Fruit fly (Drosophila melanogaster) whole organism, wandering third instar larva: ENCODE data around the gene CG6432.

Experiments
- Abd-B ChIP-seq: fragments of >200 bp; optimal IDR thresholded peaks from 2 replicates; lab custom pipeline; 2017; ENCODE audit warnings: missing biosample characterization, missing genetic modification characterization
- CG32264 ChIP-seq: fragments of 200-800 bp; sonication (Bioruptor generic); optimal IDR thresholded peaks from 2 replicates; lab custom pipeline; 2016; ENCODE audit warnings: missing biosample characterization, missing genetic modification characterization
- CG9705 ChIP-seq: fragments of 200-800 bp; sonication (Bioruptor generic); optimal IDR thresholded peaks from 2 replicates; lab custom pipeline; 2018; ENCODE audit warnings: missing biosample characterization, mild to moderate bottlenecking, missing genetic modification characterization
- CrebA ChIP-seq: fragments of 200-800 bp; sonication (Bioruptor generic); optimal IDR thresholded peaks from 2 replicates; lab custom pipeline; 2016; ENCODE audit warnings: missing biosample characterization, mild to moderate bottlenecking, missing genetic modification characterization, borderline replicate concordance
- Dfd ChIP-seq: fragments of >200 bp; optimal IDR thresholded peaks from 2 replicates; lab custom pipeline; 2017; ENCODE audit warnings: missing biosample characterization, missing genetic modification characterization
- Dif ChIP-seq: fragments of 200-275, 200-300 bp; sonication (Bioruptor generic); optimal IDR thresholded peaks from 2 replicates; lab custom pipeline; 2018; ENCODE audit warnings: missing biosample characterization, missing genetic modification characterization; ENCODE audit not compliant: partially characterized antibody
- GATAd ChIP-seq: sonication (Bioruptor generic); optimal IDR thresholded peaks from 2 replicates; lab custom pipeline; 2016; ENCODE audit warnings: missing biosample characterization, missing genetic modification characterization
- Hnf4 ChIP-seq: fragments of 200-800 bp; sonication (Bioruptor generic); optimal IDR thresholded peaks from 2 replicates; lab custom pipeline; 2016; ENCODE audit warnings: missing biosample characterization, mild to moderate bottlenecking, missing genetic modification characterization
- Hr78 ChIP-seq: fragments of >200 bp; optimal IDR thresholded peaks from 2 replicates; lab custom pipeline; 2017; ENCODE audit warnings: missing biosample characterization, missing genetic modification characterization
- Hr83 ChIP-seq: fragments of 200-300 bp; sonication (Bioruptor generic); optimal IDR thresholded peaks from 2 replicates; lab custom pipeline; 2016; ENCODE audit warnings: missing biosample characterization, mild to moderate bottlenecking, missing genetic modification characterization, moderate library complexity; ENCODE audit not compliant: poor library complexity, severe bottlenecking
- Mio ChIP-seq: sonication (Bioruptor generic); optimal IDR thresholded peaks from 2 replicates; lab custom pipeline; 2016; ENCODE audit warnings: missing biosample characterization, missing genetic modification characterization
- Myc ChIP-seq: fragments of >200 bp; optimal IDR thresholded peaks from 2 replicates; lab custom pipeline; 2017
- N ChIP-seq: fragments of >200 bp; optimal IDR thresholded peaks from 2 replicates; lab custom pipeline; 2018; ENCODE audit warnings: missing biosample characterization, missing external identifiers, missing genetic modification characterization
- OdsH ChIP-seq: fragments of 200-800 bp; sonication (Bioruptor generic); optimal IDR thresholded peaks from 2 replicates; lab custom pipeline; 2016; ENCODE audit warnings: missing biosample characterization, mild to moderate bottlenecking, missing genetic modification characterization
- Rel ChIP-seq, 2 experiments: fragments of 200-800 bp; sonication (Bioruptor generic) in 1 of 2; optimal IDR thresholded peaks; 2 replicates in 1 of 2; 3 replicates in 1 of 2; lab custom pipeline; 2016 to 2019; ENCODE audit warnings: mild to moderate bottlenecking in 2 of 2, missing biosample characterization in 2 of 2, missing genetic modification characterization in 2 of 2, moderate library complexity in 1 of 2
- Sp1 ChIP-seq: fragments of 200-800 bp; sonication (Bioruptor generic); optimal IDR thresholded peaks from 3 replicates; lab custom pipeline; 2019; ENCODE audit warnings: missing biosample characterization, mild to moderate bottlenecking, missing genetic modification characterization, moderate library complexity
- Vsx2 ChIP-seq: fragments of 200-300, 225-300 bp; sonication (Bioruptor generic); optimal IDR thresholded peaks from 2 replicates; lab custom pipeline; 2018; ENCODE audit warnings: missing biosample characterization, missing genetic modification characterization; ENCODE audit not compliant: partially characterized antibody
- br ChIP-seq: fragments of 200-800 bp; sonication (Bioruptor generic); optimal IDR thresholded peaks from 2 replicates; lab custom pipeline; 2016; ENCODE audit warnings: missing biosample characterization, missing genetic modification characterization
- dl ChIP-seq, 2 experiments: fragments of 175-275, 200-275 bp in 1 of 2; fragments of 200-275 bp in 1 of 2; sonication (Bioruptor generic); optimal IDR thresholded peaks; lab custom pipeline; 2018; ENCODE audit warnings: mild to moderate bottlenecking in 2 of 2, missing biosample characterization in 2 of 2, missing genetic modification characterization in 2 of 2, moderate library complexity in 2 of 2; ENCODE audit not compliant: partially characterized antibody in 2 of 2, insufficient read depth in 1 of 2
- dmrt93B ChIP-seq: fragments of 200-800 bp; sonication (Bioruptor generic); optimal IDR thresholded peaks from 2 replicates; lab custom pipeline; 2018; ENCODE audit warnings: missing biosample characterization, mild to moderate bottlenecking, missing genetic modification characterization
- dsf ChIP-seq: sonication (Bioruptor generic); optimal IDR thresholded peaks from 2 replicates; lab custom pipeline; 2016; ENCODE audit warnings: missing biosample characterization, missing genetic modification characterization, borderline replicate concordance
- ey ChIP-seq: fragments of 200-800 bp; sonication (Bioruptor generic); optimal IDR thresholded peaks from 2 replicates; lab custom pipeline; 2016; ENCODE audit warnings: missing biosample characterization, missing genetic modification characterization
- foxo ChIP-seq, 2 experiments: fragments of 200-800 bp; sonication (Bioruptor generic); optimal IDR thresholded peaks; 2 replicates in 1 of 2; 3 replicates in 1 of 2; lab custom pipeline; 2016 to 2017; ENCODE audit warnings: missing biosample characterization in 2 of 2, missing genetic modification characterization in 2 of 2
- fru ChIP-seq: fragments of 200-800 bp; sonication (Bioruptor generic); optimal IDR thresholded peaks from 3 replicates; lab custom pipeline; 2016; ENCODE audit warnings: missing biosample characterization, mild to moderate bottlenecking, missing genetic modification characterization
- h ChIP-seq: fragments of 200-800 bp; sonication (Bioruptor generic); optimal IDR thresholded peaks from 3 replicates; lab custom pipeline; 2016; ENCODE audit warnings: missing biosample characterization, mild to moderate bottlenecking, missing genetic modification characterization
- jim ChIP-seq: fragments of 175-275, 200-325 bp; sonication (Bioruptor generic); optimal IDR thresholded peaks from 2 replicates; lab custom pipeline; 2016; ENCODE audit warnings: missing biosample characterization, mild to moderate bottlenecking, missing genetic modification characterization
- lola ChIP-seq: fragments of >200 bp; optimal IDR thresholded peaks from 2 replicates; lab custom pipeline; 2017; ENCODE audit warnings: missing biosample characterization, missing genetic modification characterization
- pan ChIP-seq: fragments of >200 bp; optimal IDR thresholded peaks from 2 replicates; lab custom pipeline; 2017
- psq ChIP-seq: fragments of 200-800 bp; sonication (Bioruptor generic); optimal IDR thresholded peaks from 3 replicates; lab custom pipeline; 2017; ENCODE audit warnings: missing biosample characterization, mild to moderate bottlenecking, missing genetic modification characterization, moderate library complexity
- rgr ChIP-seq: fragments of 200-800 bp; sonication (Bioruptor generic); optimal IDR thresholded peaks from 3 replicates; lab custom pipeline; 2016; ENCODE audit warnings: missing biosample characterization, mild to moderate bottlenecking, missing genetic modification characterization
- sage ChIP-seq: fragments of 200-800 bp; sonication (Bioruptor generic); optimal IDR thresholded peaks from 2 replicates; lab custom pipeline; 2016; ENCODE audit warnings: missing biosample characterization, mild to moderate bottlenecking, missing genetic modification characterization
- sv ChIP-seq: fragments of 200-800 bp; sonication (Bioruptor generic); optimal IDR thresholded peaks from 3 replicates; lab custom pipeline; 2016; ENCODE audit warnings: missing biosample characterization, missing genetic modification characterization
- tai ChIP-seq: sonication (Bioruptor generic); optimal IDR thresholded peaks from 2 replicates; lab custom pipeline; 2016; ENCODE audit warnings: missing biosample characterization, missing genetic modification characterization
- usp ChIP-seq: fragments of >200 bp; optimal IDR thresholded peaks from 2 replicates; lab custom pipeline; 2017; ENCODE audit warnings: missing biosample characterization, missing genetic modification characterization
- woc ChIP-seq: sonication (Bioruptor generic); optimal IDR thresholded peaks from 2 replicates; lab custom pipeline; 2016; ENCODE audit warnings: missing biosample characterization, mild to moderate bottlenecking, missing genetic modification characterization

CG6432 gene

DNA sequence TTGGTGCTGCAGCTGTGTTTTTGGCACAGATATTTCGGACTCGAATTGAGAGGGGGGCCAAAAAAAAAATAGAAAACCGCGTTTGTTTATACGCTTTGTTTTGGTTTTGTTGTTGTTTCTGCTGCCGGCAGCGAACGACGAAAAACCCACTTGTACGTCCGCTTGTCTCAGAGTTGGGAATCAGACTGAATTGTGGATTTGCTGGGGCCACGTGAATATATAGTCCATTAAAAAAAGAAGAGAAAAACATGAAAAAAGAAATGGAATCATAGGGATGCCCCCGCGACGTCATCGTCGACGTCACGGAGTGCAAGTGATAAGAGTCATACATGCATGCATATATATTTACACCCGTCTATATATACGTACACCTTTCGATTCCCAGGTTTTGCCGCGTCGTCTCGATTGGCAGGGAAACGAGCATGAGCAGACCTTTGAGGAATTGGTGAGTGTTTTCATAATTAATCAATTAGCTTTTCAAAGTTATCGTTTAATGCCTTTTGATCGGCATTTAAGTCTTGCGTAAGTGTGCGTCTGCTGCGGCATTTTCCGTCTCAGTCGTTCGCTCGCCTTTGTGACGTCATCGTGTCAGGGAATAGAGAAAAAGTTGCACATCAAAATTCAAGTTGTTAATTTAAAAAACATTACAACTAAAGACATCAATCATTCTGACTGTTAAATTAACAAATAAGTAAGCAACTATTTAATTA is 16.9 kb upstream of the CG6432 start:
- TF ChIP-seq Myc (no peak), Rel (GFP tag; optimal IDR thresholded peaks at IDR 0.05; lab: Kevin White, UChicago) (no peak), Rel (tag; optimal IDR thresholded peaks at IDR 0.05; lab: Kevin White, UChicago) (peak; percentile 87)

- TF ChIP-seq CrebA (GFP tag; lab: Kevin White, UChicago) (no peak), Vsx2 (peak; percentile 96)
These were observed 16.4 kb upstream of the CG6432 start for dm6 chr3R:24320342-24320711.

DNA sequence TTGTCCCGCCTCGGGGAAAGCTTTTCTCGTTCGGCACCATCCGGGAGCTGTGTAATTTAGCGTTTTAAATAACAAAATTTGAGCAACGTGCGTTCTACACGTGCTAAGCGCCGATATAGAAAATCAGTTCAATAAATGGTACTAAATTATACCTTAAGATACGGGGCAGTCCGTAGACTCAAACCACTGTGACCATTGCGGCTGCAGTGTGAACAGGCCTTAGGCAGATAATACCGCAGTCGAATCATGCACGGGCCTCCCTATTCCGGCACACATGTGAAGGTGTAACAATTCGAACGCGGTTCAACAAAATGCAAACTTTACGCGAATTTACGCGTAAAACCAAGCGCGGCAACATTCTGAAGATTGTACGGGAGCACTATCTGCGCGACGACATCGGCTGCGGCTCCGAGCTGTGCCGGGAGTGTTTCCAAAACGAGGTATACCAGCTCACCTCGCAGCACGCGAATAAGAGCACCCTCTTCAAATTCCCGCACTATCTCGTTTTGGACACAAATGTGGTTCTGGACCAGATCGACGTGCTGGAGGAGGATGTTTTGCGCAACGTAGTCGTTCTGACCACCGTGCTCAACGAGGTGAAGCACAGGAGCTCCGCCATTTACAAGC is 3.4 kb upstream of the CG6432 start, which contains the start of the genes Rrp5 and Dis3:
Gene Rrp5 (minus strand): TSS at position 135 of the 627 bp plus-strand sequence.
Gene Dis3 (plus strand): TSS at position 252 of the 627 bp plus-strand sequence.
- no peak for TF ChIP-seq foxo (GFP tag; optimal IDR thresholded peaks at IDR 0.05; lab: Kevin White, UChicago)
- TF ChIP-seq Dfd: no peak
- no peak for TF ChIP-seq ey (GFP tag; lab: Kevin White, UChicago)
- TF ChIP-seq CG9705 (GFP tag; lab: Kevin White, UChicago): no peak
- TF ChIP-seq dl (GFP tag; optimal IDR thresholded peaks at IDR 0.05; lab: Kevin White, UChicago; ENCODE audit: insufficient read depth in 1 of 2, partially characterized antibody in 2 of 2): peak in 1 of 2 experiments; percentile 16
- peak; percentile 97 for TF ChIP-seq Dif
- no peak for TF ChIP-seq h
- no peak for TF ChIP-seq fru (GFP tag; lab: Kevin White, UChicago)
- TF ChIP-seq OdsH (GFP tag; lab: Kevin White, UChicago): no peak
- no peak for TF ChIP-seq Hr83 (GFP tag; lab: Kevin White, UChicago)
- no peak for TF ChIP-seq CG32264 (GFP tag; lab: Kevin White, UChicago)
- TF ChIP-seq Myc: peak; percentile 68
- no peak for TF ChIP-seq tai
- no peak for TF ChIP-seq lola (GFP tag; lab: Kevin White, UChicago)
- no peak for TF ChIP-seq dmrt93B (GFP tag; lab: Kevin White, UChicago)
- TF ChIP-seq Vsx2: peak; percentile 99

DNA sequence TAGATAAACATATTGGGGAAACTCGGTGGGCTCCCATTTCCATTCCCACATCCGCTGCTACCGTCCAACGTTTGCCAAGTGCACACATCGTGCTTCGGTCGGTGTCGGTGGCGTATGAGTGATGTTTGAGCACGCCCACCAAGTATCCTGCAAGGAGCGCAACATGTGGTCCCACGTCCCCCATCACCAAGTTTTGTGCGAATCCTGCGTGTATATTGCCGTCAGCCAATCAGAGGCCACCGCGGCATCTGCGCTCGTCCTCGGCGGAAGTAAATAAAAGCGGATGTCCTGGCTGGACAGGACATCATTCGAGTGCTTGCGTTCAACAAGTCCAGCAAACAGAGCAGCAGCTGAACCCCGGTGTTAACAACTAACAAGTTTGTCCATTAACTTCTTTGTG is 4.5 kb downstream of the CG6432 start, which contains the start of gene Ms:
Gene Ms (plus strand): TSS at position 301 of the 400 bp plus-strand sequence.
- no peak for TF ChIP-seq Abd-B (GFP tag; lab: Kevin White, UChicago)

- TF ChIP-seq pan (lab: Kevin White, UChicago): no peak
- TF ChIP-seq woc: no peak
- no peak for TF ChIP-seq Dfd
- no peak for TF ChIP-seq fru (GFP tag; lab: Kevin White, UChicago)
- TF ChIP-seq Vsx2: no peak
- TF ChIP-seq CG32264 (GFP tag; lab: Kevin White, UChicago): peak; percentile 37
- TF ChIP-seq N: no peak
- TF ChIP-seq psq (GFP tag; lab: Kevin White, UChicago): peak; percentile 54
- TF ChIP-seq Dif: no peak
- TF ChIP-seq Rel (GFP tag; optimal IDR thresholded peaks at IDR 0.05; lab: Kevin White, UChicago): no peak
- TF ChIP-seq Rel (tag; optimal IDR thresholded peaks at IDR 0.05; lab: Kevin White, UChicago): no peak
- TF ChIP-seq sv: peak; percentile 56
- TF ChIP-seq jim: no peak
- peak; percentile 87 for TF ChIP-seq Myc
- TF ChIP-seq CrebA (GFP tag; lab: Kevin White, UChicago): no peak
- no peak for TF ChIP-seq dmrt93B (GFP tag; lab: Kevin White, UChicago)
- no peak for TF ChIP-seq br (GFP tag; lab: Kevin White, UChicago)
- TF ChIP-seq lola (GFP tag; lab: Kevin White, UChicago): no peak
- TF ChIP-seq tai: no peak
- TF ChIP-seq OdsH (GFP tag; lab: Kevin White, UChicago): no peak
- no peak for TF ChIP-seq Sp1 (GFP tag; lab: Kevin White, UChicago)
- TF ChIP-seq Hr83 (GFP tag; lab: Kevin White, UChicago): no peak
- TF ChIP-seq dsf: no peak
- no peak for TF ChIP-seq sage (GFP tag; lab: Kevin White, UChicago)
- no peak for TF ChIP-seq Hr78 (GFP tag; lab: Kevin White, UChicago)
- no peak for TF ChIP-seq Mio (GFP tag; lab: Kevin White, UChicago)
- TF ChIP-seq GATAd (GFP tag; lab: Kevin White, UChicago): no peak
- no peak for TF ChIP-seq Hnf4 (GFP tag; lab: Kevin White, UChicago)
- no peak for TF ChIP-seq foxo (GFP tag; optimal IDR thresholded peaks at IDR 0.05; lab: Kevin White, UChicago)
- no peak for TF ChIP-seq h
- TF ChIP-seq usp: no peak
- TF ChIP-seq ey (GFP tag; lab: Kevin White, UChicago): peak; percentile 59
- TF ChIP-seq rgr: no peak
- no peak for TF ChIP-seq Abd-B (GFP tag; lab: Kevin White, UChicago)
These were observed 11.9 kb downstream of the CG6432 start, which contains the start of the genes CG5746 and CG6454 for dm6 chr3R:24348420-24349190. Gene CG5746, minus strand, starts transcription at chr3R:24348791. Gene CG6454, plus strand, starts transcription at chr3R:24349182.
